Worm (Caenorhabditis elegans) whole organism, L3 larva: ENCODE data around the gene R07E3.7.

ENCODE experiments used
- ZK546.5 ChIP-seq: sonication (generic microtip); optimal IDR thresholded peaks from 2 replicates; lab custom pipeline; 2017; ENCODE audit warnings: missing biosample characterization, missing genetic modification characterization
- aly-2 ChIP-seq: fragments of 150-350 bp; optimal IDR thresholded peaks from 2 replicates; lab custom pipeline; 2014; ENCODE audit warnings: missing biosample characterization, missing genetic modification characterization
- ceh-16 ChIP-seq: sonication (generic microtip); optimal IDR thresholded peaks from 2 replicates; lab custom pipeline; 2017; ENCODE audit warnings: missing biosample characterization, missing genetic modification characterization
- ceh-82 ChIP-seq: fragments of 150-350 bp; optimal IDR thresholded peaks from 2 replicates; lab custom pipeline; 2014; ENCODE audit warnings: missing biosample characterization, missing genetic modification characterization
- ceh-9 ChIP-seq: sonication (generic microtip); optimal IDR thresholded peaks from 2 replicates; lab custom pipeline; 2018; ENCODE audit warnings: missing biosample characterization, missing genetic modification characterization
- daf-12 ChIP-seq: fragments of 150-350 bp; optimal IDR thresholded peaks from 2 replicates; lab custom pipeline; 2014; ENCODE audit warnings: missing biosample characterization, missing genetic modification reagents, missing genetic modification characterization
- elt-1 ChIP-seq: fragments of 150-350 bp; optimal IDR thresholded peaks from 2 replicates; lab custom pipeline; 2014; ENCODE audit warnings: missing biosample characterization, missing genetic modification characterization
- elt-2 ChIP-seq: sonication (generic microtip); optimal IDR thresholded peaks from 2 replicates; lab custom pipeline; 2016; ENCODE audit warnings: missing genetic modification reagents, mild to moderate bottlenecking, missing genetic modification characterization, missing compliant biosample characterization
- elt-3 ChIP-seq, 3 experiments: fragments of 150-350 bp in 1 of 3; sonication (generic microtip) in 2 of 3; optimal IDR thresholded peaks; 2 replicates in 2 of 3; 4 replicates in 1 of 3; lab custom pipeline; 2014 to 2017; ENCODE audit warnings: missing biosample characterization in 3 of 3, missing genetic modification characterization in 3 of 3
- fkh-10 ChIP-seq: sonication (generic microtip); optimal IDR thresholded peaks from 2 replicates; lab custom pipeline; 2017; ENCODE audit warnings: missing biosample characterization, missing genetic modification reagents, missing genetic modification characterization
- fos-1 ChIP-seq: fragments of 150-350 bp; optimal IDR thresholded peaks from 2 replicates; lab custom pipeline; 2014; ENCODE audit warnings: missing biosample characterization, missing genetic modification characterization
- lsy-12 ChIP-seq: sonication (generic microtip); optimal IDR thresholded peaks from 2 replicates; lab custom pipeline; 2016; ENCODE audit warnings: mild to moderate bottlenecking, missing genetic modification characterization, missing compliant biosample characterization
- mml-1 ChIP-seq: fragments of 150-350 bp; sonication (generic microtip); optimal IDR thresholded peaks from 3 replicates; lab custom pipeline; 2014; ENCODE audit warnings: missing biosample characterization, missing genetic modification characterization
- nhr-11 ChIP-seq: fragments of 150-350 bp; optimal IDR thresholded peaks from 2 replicates; lab custom pipeline; 2014; ENCODE audit warnings: missing biosample characterization, missing genetic modification characterization
- nhr-12 ChIP-seq: fragments of 150-350 bp; optimal IDR thresholded peaks from 2 replicates; lab custom pipeline; 2014; ENCODE audit warnings: missing biosample characterization, missing genetic modification characterization
- nhr-23 ChIP-seq: fragments of 150-350 bp; optimal IDR thresholded peaks from 2 replicates; lab custom pipeline; 2014; ENCODE audit warnings: missing biosample characterization, missing genetic modification reagents, missing genetic modification characterization
- nhr-237 ChIP-seq: fragments of 150-350 bp; optimal IDR thresholded peaks from 2 replicates; lab custom pipeline; 2014; ENCODE audit warnings: missing biosample characterization, missing genetic modification characterization
- nhr-43 ChIP-seq: sonication (generic microtip); optimal IDR thresholded peaks from 2 replicates; lab custom pipeline; 2016; ENCODE audit warnings: mild to moderate bottlenecking, missing genetic modification characterization, missing compliant biosample characterization; ENCODE audit not compliant: poor library complexity, severe bottlenecking
- nhr-67 ChIP-seq: fragments of 150-350 bp; optimal IDR thresholded peaks from 2 replicates; lab custom pipeline; 2014; ENCODE audit warnings: missing biosample characterization, missing genetic modification characterization
- nhr-76 ChIP-seq: fragments of 150-350 bp; sonication (generic microtip); optimal IDR thresholded peaks from 5 replicates; lab custom pipeline; 2014; ENCODE audit warnings: missing biosample characterization, missing genetic modification characterization
- nhr-77 ChIP-seq: fragments of 150-350 bp; optimal IDR thresholded peaks from 2 replicates; lab custom pipeline; 2014; ENCODE audit warnings: missing biosample characterization, missing genetic modification characterization
- pha-4 ChIP-seq: fragments of 150-350 bp; optimal IDR thresholded peaks from 2 replicates; lab custom pipeline; 2014; ENCODE audit warnings: missing biosample characterization, missing genetic modification reagents, missing genetic modification characterization
- pqm-1 ChIP-seq: fragments of 150-350 bp; optimal IDR thresholded peaks from 2 replicates; lab custom pipeline; 2017; ENCODE audit warnings: missing biosample characterization, missing genetic modification characterization, inconsistent platforms
- sea-2 ChIP-seq: fragments of 150-350 bp; sonication (generic microtip); optimal IDR thresholded peaks from 4 replicates; lab custom pipeline; 2014; ENCODE audit warnings: missing biosample characterization, missing genetic modification reagents, missing genetic modification characterization
- skn-1 ChIP-seq: fragments of 150-350 bp; optimal IDR thresholded peaks from 2 replicates; lab custom pipeline; 2014; ENCODE audit warnings: missing biosample characterization, missing genetic modification characterization
- unc-39 ChIP-seq: sonication (generic microtip); optimal IDR thresholded peaks from 4 replicates; lab custom pipeline; 2017; ENCODE audit warnings: missing biosample characterization, missing genetic modification characterization
- unc-62 ChIP-seq: fragments of 150-350 bp; sonication (generic microtip); optimal IDR thresholded peaks from 4 replicates; lab custom pipeline; 2014; ENCODE audit warnings: missing biosample characterization, missing genetic modification reagents, missing genetic modification characterization
- zag-1 ChIP-seq: fragments of 150-350 bp; optimal IDR thresholded peaks from 2 replicates; lab custom pipeline; 2014; ENCODE audit warnings: missing biosample characterization, missing genetic modification characterization
- ztf-4 ChIP-seq: fragments of 150-350 bp; optimal IDR thresholded peaks from 2 replicates; lab custom pipeline; 2014; ENCODE audit warnings: missing biosample characterization, missing genetic modification characterization

Gene R07E3.7

DNA sequence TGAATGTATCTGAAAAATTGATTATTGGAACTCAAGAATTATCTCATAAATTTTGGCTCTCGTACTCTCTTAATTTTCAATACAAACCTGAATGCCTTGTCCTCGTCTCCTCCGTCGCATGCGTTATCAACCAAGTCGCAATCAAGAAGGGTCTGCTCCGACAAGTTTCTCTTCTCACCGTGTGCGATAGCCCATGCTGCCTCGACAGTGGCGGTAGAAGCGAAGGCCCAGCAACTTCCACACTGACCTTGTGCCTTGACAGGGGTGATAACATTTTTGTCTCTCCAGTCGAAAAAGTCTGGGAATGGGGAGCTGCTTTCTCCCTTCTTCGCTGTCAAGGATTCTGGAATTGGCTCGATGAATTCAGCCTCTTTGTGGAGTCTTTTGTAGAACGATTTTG is 15.5 kb downstream of the R07E3.7 start:
- TF ChIP-seq sea-2 (GFP tag; lab: Kevin White, UChicago) (no peak), elt-2 (tag; lab: Kevin White, UChicago) (peak; percentile 64), pqm-1 (peak; percentile 55)

DNA sequence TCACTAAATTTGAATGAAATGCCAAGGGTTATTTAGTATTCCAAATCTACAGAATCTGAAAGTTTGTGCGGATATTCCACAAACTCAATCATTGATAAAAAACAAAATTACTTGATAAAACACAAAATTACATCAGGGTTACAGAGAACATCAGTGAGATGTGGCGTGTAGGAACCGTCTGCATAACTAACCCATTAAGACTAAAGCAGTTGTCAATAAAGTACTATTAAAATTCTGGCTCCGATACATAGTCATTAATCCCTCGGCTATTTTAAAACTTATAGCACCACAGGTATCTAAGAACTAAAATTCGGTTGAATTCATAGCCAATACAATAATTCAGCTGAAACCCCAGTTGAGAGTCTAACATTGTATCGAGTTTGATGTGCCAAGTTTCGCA is 16.8 kb downstream of the R07E3.7 start:
- TF ChIP-seq ZK546.5 (no peak), elt-2 (tag; lab: Kevin White, UChicago) (peak; percentile 42)
- TF ChIP-seq, all 47 proteins: peak for 1

DNA sequence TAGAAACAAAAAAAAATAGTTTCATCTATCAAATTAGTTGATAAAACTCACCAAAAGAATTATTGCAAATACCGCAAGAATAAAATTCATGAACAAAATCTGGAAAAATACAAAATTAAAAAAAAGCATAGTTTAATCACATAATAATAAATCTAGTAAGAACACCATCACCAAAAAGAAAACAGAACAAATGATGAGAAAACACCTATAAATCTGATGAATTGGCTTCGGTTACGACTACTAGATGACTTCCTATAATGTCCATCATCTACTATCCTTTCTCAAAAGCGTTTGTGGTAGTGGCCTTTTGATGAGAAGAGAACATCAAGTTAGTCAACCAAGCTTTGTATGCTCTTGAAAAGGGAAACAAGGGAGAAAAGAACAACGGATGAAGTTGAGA is 17.4 kb downstream of the R07E3.7 start, which contains the start of gene cut-5:
cut-5 (minus strand) TSS at position 101 of the 400 bp plus-strand sequence.
- TF ChIP-seq ZK546.5, result no peak
- TF ChIP-seq ceh-9 (tag; lab: Kevin White, UChicago), result no peak
- TF ChIP-seq nhr-237 (tag; lab: Kevin White, UChicago), result no peak
- TF ChIP-seq nhr-77 (tag; lab: Kevin White, UChicago), result no peak
- no peak for TF ChIP-seq elt-1 (tag; lab: Kevin White, UChicago)

DNA sequence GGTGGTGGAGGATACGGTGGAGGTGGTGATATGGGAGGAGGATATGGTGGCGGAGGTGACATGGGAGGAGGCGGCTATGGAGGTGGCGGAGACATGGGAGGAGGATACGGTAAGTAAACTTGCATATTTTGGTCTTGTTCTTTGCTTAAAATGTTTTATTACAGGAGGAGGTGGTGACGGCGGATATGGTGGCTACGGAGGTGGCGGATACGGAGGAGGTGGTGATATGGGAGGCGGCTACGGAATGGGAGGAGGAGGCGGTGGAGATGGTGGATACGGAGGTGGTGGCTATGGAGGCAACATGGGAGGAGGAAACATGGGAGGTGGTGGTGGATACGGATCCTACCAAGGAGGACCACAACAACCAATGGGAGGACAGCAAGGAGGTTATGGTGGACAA is 19.0 kb downstream of the R07E3.7 start:
- TF ChIP-seq lsy-12 (tag; lab: Kevin White, UChicago) (no peak), ceh-82 (no peak), aly-2 (tag; lab: Kevin White, UChicago) (no peak), ZK546.5 (no peak), fos-1 (tag; lab: Kevin White, UChicago) (no peak), elt-2 (tag; lab: Kevin White, UChicago) (no peak)

DNA sequence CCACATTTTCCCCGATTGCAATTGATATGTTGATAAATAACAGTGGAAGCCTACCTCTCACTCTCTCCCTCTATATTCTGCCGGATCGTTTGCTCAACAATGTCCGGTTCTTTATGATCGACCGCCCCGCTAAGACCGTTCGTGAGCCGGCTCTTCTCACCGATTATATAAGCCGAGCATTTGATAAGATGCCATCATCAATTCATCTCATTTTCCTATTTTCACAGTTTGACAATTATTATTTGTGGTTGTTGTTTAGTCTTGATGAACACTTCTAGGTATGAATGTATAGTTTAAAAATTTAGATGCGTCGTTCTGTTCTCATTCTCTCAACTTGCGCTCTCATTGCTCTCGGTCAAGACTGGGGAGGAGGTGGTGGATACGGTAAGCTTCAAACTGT is 19.4 kb downstream of the R07E3.7 start, which contains the start of gene idpa-3:
idpa-3 (plus strand) TSS at position 301 of the 400 bp plus-strand sequence.
- TF ChIP-seq nhr-11 (tag; lab: Kevin White, UChicago), result no peak
- no peak for TF ChIP-seq ceh-16 (tag; lab: Kevin White, UChicago)
- no peak for TF ChIP-seq ztf-4 (tag; lab: Kevin White, UChicago)
- no peak for TF ChIP-seq daf-12 (tag; lab: Kevin White, UChicago)
- TF ChIP-seq unc-39, result no peak
- TF ChIP-seq pha-4, result no peak
- TF ChIP-seq nhr-23 (tag; lab: Kevin White, UChicago), result no peak
- no peak for TF ChIP-seq unc-62 (GFP tag; lab: Kevin White, UChicago)
- no peak for TF ChIP-seq nhr-76 (tag; lab: Kevin White, UChicago)
- no peak for TF ChIP-seq elt-1 (tag; lab: Kevin White, UChicago)
- TF ChIP-seq ZK546.5, result no peak
- TF ChIP-seq fkh-10 (GFP tag; lab: Kevin White, UChicago), result no peak
- no peak for TF ChIP-seq zag-1 (tag; lab: Kevin White, UChicago)
- TF ChIP-seq ceh-9 (tag; lab: Kevin White, UChicago), result no peak
- no peak for TF ChIP-seq nhr-43 (tag; lab: Kevin White, UChicago)
- TF ChIP-seq elt-3 (tag; optimal IDR thresholded peaks at IDR 0.05; lab: Kevin White, UChicago), result no peak
- TF ChIP-seq nhr-67, result no peak
- no peak for TF ChIP-seq nhr-237 (tag; lab: Kevin White, UChicago)

DNA sequence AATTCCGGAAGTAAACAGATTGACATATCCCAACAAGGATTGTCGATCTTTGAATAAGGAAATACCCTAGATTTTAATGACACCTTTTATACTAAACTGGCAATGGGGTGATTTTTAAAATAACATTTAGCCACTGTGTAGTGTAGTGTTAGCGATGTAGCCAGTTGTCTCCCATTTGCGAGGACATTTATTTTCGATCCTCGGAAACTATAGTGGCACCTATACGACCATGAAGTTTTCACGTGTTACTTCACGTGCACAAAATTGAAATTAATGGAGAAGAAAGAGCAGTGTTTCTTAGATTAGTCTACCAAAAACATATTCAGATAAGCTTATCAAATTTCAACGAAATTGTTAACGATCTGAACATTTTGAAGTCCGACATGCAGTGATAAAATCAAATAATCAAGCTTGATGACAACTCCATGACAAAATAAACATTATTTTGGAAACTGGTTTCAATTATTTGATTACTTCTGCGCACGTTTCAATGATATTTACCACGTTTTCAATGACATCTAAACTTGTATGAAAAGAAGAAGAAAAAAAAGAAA is 22.2 kb downstream of the R07E3.7 start, which contains the start of gene R07E3.4:
R07E3.4 (minus strand) TSS at position 51 of the 554 bp plus-strand sequence.
- TF ChIP-seq nhr-23 (tag; lab: Kevin White, UChicago), result no peak
- TF ChIP-seq elt-2 (tag; lab: Kevin White, UChicago), result peak; percentile 80
- no peak for TF ChIP-seq nhr-12
- TF ChIP-seq fos-1 (tag; lab: Kevin White, UChicago), result no peak
- TF ChIP-seq nhr-11 (tag; lab: Kevin White, UChicago), result peak; percentile 75
- TF ChIP-seq nhr-67, result no peak
- no peak for TF ChIP-seq ztf-4 (tag; lab: Kevin White, UChicago)
- peak; percentile 13 for TF ChIP-seq pha-4
- TF ChIP-seq pqm-1, result peak; percentile 82
- TF ChIP-seq skn-1 (tag; lab: Kevin White, UChicago), result no peak
- TF ChIP-seq mml-1, result peak; percentile 83
- TF ChIP-seq ceh-16 (tag; lab: Kevin White, UChicago), result no peak
